Fruit fly (Drosophila melanogaster): ENCODE measurements around the gene CG4053.

Gene CG4053

DNA sequence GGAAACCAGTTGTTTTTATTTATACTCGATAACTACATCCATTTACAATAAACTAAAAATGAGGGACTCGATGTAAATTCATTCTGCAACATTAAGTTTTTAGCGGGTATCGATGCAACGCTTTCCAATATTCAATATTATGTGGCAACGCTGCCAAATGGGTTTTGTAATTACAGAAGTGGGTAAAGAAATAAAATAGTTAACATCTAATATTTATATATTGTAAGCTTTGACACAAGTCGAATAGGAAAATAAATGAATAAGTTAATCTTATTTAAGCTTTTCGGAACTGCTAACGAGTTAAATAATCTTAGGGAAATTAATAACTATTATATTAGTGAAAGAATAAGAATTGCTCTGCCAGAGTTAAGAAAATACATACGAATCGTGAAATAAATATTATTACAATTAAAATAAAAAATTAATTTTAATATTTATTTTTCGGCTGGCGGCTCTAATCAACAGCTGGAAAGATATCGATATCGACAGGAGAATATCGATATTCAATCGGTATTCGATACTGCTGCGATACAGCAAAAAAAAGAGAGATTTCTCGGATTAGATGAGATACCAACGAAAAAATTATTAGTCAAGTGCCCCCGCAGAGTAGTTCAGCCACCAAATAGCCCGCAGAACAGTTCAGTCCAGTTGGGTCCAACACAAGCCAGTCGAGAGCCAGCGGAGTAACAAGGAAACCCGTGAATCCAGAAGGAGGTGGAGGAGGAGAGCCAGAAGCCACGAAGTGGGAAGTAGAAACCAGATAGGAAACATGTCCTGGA is 46.8 kb downstream of the CG4053 start, which contains the start of gene GckIII (continued):
- TF ChIP-seq Dip3 (GFP tag; optimal IDR thresholded peaks at IDR 0.05) (no peak), CG12071 (GFP tag; optimal IDR thresholded peaks at IDR 0.05) (no peak), CG6683 (GFP tag; optimal IDR thresholded peaks at IDR 0.05) (no peak), Doc3 (GFP tag; IDR thresholded peaks at IDR 0.05; ENCODE audit: partially characterized antibody) (peak; percentile 86), p53 (GFP tag; optimal IDR thresholded peaks at IDR 0.05) (no peak), CG13287 (GFP tag; IDR thresholded peaks at IDR 0.05; ENCODE audit: partially characterized antibody) (peak; percentile 87), MTF-1 (GFP tag; optimal IDR thresholded peaks at IDR 0.05; ENCODE audit: borderline replicate concordance) (no peak), hbn (GFP tag; IDR thresholded peaks at IDR 0.05; ENCODE audit: partially characterized antibody) (peak; percentile 52), CG2889 (GFP tag; IDR thresholded peaks at IDR 0.05) (no peak), CG1602 (GFP tag; optimal IDR thresholded peaks at IDR 0.05) (no peak), br (optimal IDR thresholded peaks at IDR 0.05) (no peak), CG4854 (GFP tag; optimal IDR thresholded peaks at IDR 0.05) (no peak), CG8924 (tag; optimal IDR thresholded peaks at IDR 0.05) (peak; percentile 32), lab (GFP tag; optimal IDR thresholded peaks at IDR 0.05) (no peak), CG7928 (GFP tag; optimal IDR thresholded peaks at IDR 0.05) (no peak), D19A (tag; optimal IDR thresholded peaks at IDR 0.05) (no peak), Camta (GFP tag; optimal IDR thresholded peaks at IDR 0.05) (no peak), CG10366 (GFP tag; IDR thresholded peaks at IDR 0.05) (no peak), C15 (GFP tag; IDR thresholded peaks at IDR 0.05) (no peak), zfh2 (GFP tag; optimal IDR thresholded peaks at IDR 0.05) (no peak), CG10209 (GFP tag; optimal IDR thresholded peaks at IDR 0.05) (no peak), zen2 (GFP tag; IDR thresholded peaks at IDR 0.05; ENCODE audit: partially characterized antibody) (peak; percentile 89), Dbx (GFP tag; IDR thresholded peaks at IDR 0.05) (no peak), tna (GFP tag; IDR thresholded peaks at IDR 0.05; ENCODE audit: partially characterized antibody) (peak; percentile 79), Dref (GFP tag; IDR thresholded peaks at IDR 0.05) (peak; percentile 79), CG4730 (GFP tag; IDR thresholded peaks at IDR 0.05) (no peak), CG6791 (GFP tag; IDR thresholded peaks at IDR 0.05; ENCODE audit: partially characterized antibody) (peak; percentile 87), gt (GFP tag; IDR thresholded peaks at IDR 0.05) (no peak), vnd (GFP tag; IDR thresholded peaks at IDR 0.05; ENCODE audit: partially characterized antibody) (peak; percentile 66), CG4617 (GFP tag; optimal IDR thresholded peaks at IDR 0.05; ENCODE audit: borderline replicate concordance) (peak; percentile 63), pan (optimal IDR thresholded peaks at IDR 0.05) (no peak), pan (GFP tag; optimal IDR thresholded peaks at IDR 0.05 in 1 of 2, IDR thresholded peaks at IDR 0.05 in 1 of 2) (no peak), Spps (tag; optimal IDR thresholded peaks at IDR 0.05) (no peak), CG11560 (tag; IDR thresholded peaks at IDR 0.05) (peak; percentile 83; the same call in 2 of the 3 replicates), croc (GFP tag; conservative IDR thresholded peaks at IDR 0.05) (no peak), CG17612 (GFP tag; IDR thresholded peaks at IDR 0.05) (no peak), ems (GFP tag; optimal IDR thresholded peaks at IDR 0.05) (no peak), hkb (optimal IDR thresholded peaks at IDR 0.05) (no peak), hkb (GFP tag; IDR thresholded peaks at IDR 0.05) (no peak), row (GFP tag; IDR thresholded peaks at IDR 0.05) (0 out of 3 replicates have a peak, but pooled peaks have one; percentile 17), fd102C (GFP tag; optimal IDR thresholded peaks at IDR 0.05) (no peak), CG11695 (GFP tag; IDR thresholded peaks at IDR 0.05) (no peak), CG16813 (GFP tag; IDR thresholded peaks at IDR 0.05; ENCODE audit: partially characterized antibody) (peak; percentile 57; the same call in 2 of the 3 replicates), sug (tag; optimal IDR thresholded peaks at IDR 0.05) (no peak), mam (GFP tag; optimal IDR thresholded peaks at IDR 0.05) (no peak), knrl (GFP tag; IDR thresholded peaks at IDR 0.05; ENCODE audit: partially characterized antibody) (peak; percentile 72; the same call in 2 of the 3 replicates), ash1 (GFP tag; optimal IDR thresholded peaks at IDR 0.05) (no peak), Neu2 (GFP tag; optimal IDR thresholded peaks at IDR 0.05; ENCODE audit: borderline replicate concordance) (no peak), corto (GFP tag; optimal IDR thresholded peaks at IDR 0.05) (no peak)

All from whole organism, embryonic.